Worm (Caenorhabditis elegans) whole organism, L3 larva: Measurements from ENCODE around the gene lips-3.

Source experiments
- egl-27 ChIP-seq: sonication (generic microtip); optimal IDR thresholded peaks from 4 replicates; lab custom pipeline; 2017; ENCODE audit warnings: missing biosample characterization, missing genetic modification reagents, missing genetic modification characterization
- skn-1 ChIP-seq: fragments of 150-350 bp; optimal IDR thresholded peaks from 2 replicates; lab custom pipeline; 2014; ENCODE audit warnings: missing biosample characterization, missing genetic modification characterization
- ztf-11 ChIP-seq: fragments of 150-350 bp; optimal IDR thresholded peaks from 2 replicates; lab custom pipeline; 2014; ENCODE audit warnings: missing biosample characterization, missing genetic modification characterization

- TF ChIP-seq skn-1 (tag; lab: Kevin White, UChicago): no peak
- no peak for TF ChIP-seq ztf-11
- no peak for TF ChIP-seq egl-27 (tag; lab: Kevin White, UChicago)
Measured at ce11 chrIII:4665272-4665671, 48.9 kb downstream of the lips-3 start, which contains the start of gene T23F11.4.
